Worm (Caenorhabditis elegans): ENCODE measurements around the gene T25B2.4.
A peak's percentile ranks its signal among the peaks of the same experiment; 100 is the strongest.

The T25B2.4 gene

DNA sequence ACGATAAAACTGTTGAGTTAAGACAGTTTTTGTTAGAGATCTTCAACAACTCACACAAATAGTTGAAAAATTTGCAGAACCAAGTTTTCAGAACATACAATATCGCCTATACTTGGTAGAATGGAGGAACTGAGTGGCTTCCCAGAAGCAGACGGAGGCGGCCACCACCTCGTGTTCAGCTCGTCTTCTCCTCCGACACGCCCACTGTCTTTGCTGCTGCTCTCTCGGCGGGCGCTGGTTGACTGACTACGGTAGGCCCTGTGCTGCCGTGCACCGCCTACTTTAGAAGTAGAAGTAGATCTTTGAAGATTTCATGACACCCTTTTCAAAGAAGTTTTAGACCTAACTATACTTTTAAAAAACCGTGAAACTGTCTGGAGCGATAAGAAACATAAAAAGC is 16.0 kb upstream of the T25B2.4 start:
- TF ChIP-seq grh-1 (GFP tag; IDR thresholded peaks at IDR 0.05) (no peak), F16B12.6 (tag; optimal IDR thresholded peaks at IDR 0.05) (no peak), egl-13 (tag; optimal IDR thresholded peaks at IDR 0.05) (no peak), swsn-7 (tag; optimal IDR thresholded peaks at IDR 0.05) (no peak), elt-3 (tag; optimal IDR thresholded peaks at IDR 0.05) (no peak), jun-1 (tag; optimal IDR thresholded peaks at IDR 0.05) (no peak), tbx-2 (tag; optimal IDR thresholded peaks at IDR 0.05) (no peak), lin-35 (GFP tag; optimal IDR thresholded peaks at IDR 0.05) (no peak), nhr-76 (tag; optimal IDR thresholded peaks at IDR 0.05) (no peak), ceh-88 (GFP tag; IDR thresholded peaks at IDR 0.05) (no peak), ceh-90 (tag; optimal IDR thresholded peaks at IDR 0.05) (no peak), ets-5 (GFP tag; IDR thresholded peaks at IDR 0.05) (no peak)

DNA sequence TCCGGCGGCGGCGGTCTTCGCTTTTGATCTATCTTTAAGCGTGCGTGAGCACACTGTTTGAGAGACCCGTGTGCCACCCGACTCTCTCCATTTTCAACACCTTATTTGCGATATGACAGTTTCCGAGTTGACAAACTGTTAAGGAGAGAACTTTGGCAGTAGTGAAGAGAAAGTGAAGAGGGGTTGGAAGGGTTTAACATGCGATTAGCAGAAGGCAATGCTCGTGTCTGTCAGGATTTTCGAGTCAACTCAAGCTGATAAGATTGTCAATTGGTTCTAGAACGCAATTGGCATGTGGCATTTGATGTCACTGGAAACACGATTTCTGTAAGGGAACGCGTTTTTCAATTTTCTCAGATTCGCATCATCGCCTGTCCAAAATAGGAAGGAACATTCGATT is 10.7 kb upstream of the T25B2.4 start:
- TF ChIP-seq ceh-63 (GFP tag; optimal IDR thresholded peaks at IDR 0.05), result no peak
- TF ChIP-seq C34B4.2 (tag; optimal IDR thresholded peaks at IDR 0.05), result no peak
- TF ChIP-seq irx-1 (tag; optimal IDR thresholded peaks at IDR 0.05), result no peak
- TF ChIP-seq nhr-19 (GFP tag; conservative IDR thresholded peaks at IDR 0.05), result no peak
- TF ChIP-seq jun-1 (tag; optimal IDR thresholded peaks at IDR 0.05), result no peak
- TF ChIP-seq C04F5.9 (tag; optimal IDR thresholded peaks at IDR 0.05), result no peak
- no peak for TF ChIP-seq nhr-76 (tag; optimal IDR thresholded peaks at IDR 0.05)
- no peak for TF ChIP-seq pax-3 (tag; optimal IDR thresholded peaks at IDR 0.05)
- TF ChIP-seq pag-3 (tag; optimal IDR thresholded peaks at IDR 0.05; ENCODE audit: borderline replicate concordance, insufficient read depth), result no peak
- no peak for TF ChIP-seq tbx-2 (tag; optimal IDR thresholded peaks at IDR 0.05)
- no peak for TF ChIP-seq elt-3 (tag; optimal IDR thresholded peaks at IDR 0.05)
- TF ChIP-seq ceh-88 (GFP tag; IDR thresholded peaks at IDR 0.05), result no peak
- TF ChIP-seq lir-3 (tag; optimal IDR thresholded peaks at IDR 0.05; ENCODE audit: poor library complexity), result no peak
- no peak for TF ChIP-seq mep-1 (tag; optimal IDR thresholded peaks at IDR 0.05)
- TF ChIP-seq nhr-85 (tag), result no peak
- no peak for TF ChIP-seq unc-30 (tag; optimal IDR thresholded peaks at IDR 0.05)
- no peak for TF ChIP-seq unc-130 (tag; optimal IDR thresholded peaks at IDR 0.05)
- no peak for TF ChIP-seq unc-98 (GFP tag; IDR thresholded peaks at IDR 0.05)
- no peak for TF ChIP-seq elt-2 (tag; optimal IDR thresholded peaks at IDR 0.05)
- no peak for TF ChIP-seq nhr-12 (tag; optimal IDR thresholded peaks at IDR 0.05)

DNA sequence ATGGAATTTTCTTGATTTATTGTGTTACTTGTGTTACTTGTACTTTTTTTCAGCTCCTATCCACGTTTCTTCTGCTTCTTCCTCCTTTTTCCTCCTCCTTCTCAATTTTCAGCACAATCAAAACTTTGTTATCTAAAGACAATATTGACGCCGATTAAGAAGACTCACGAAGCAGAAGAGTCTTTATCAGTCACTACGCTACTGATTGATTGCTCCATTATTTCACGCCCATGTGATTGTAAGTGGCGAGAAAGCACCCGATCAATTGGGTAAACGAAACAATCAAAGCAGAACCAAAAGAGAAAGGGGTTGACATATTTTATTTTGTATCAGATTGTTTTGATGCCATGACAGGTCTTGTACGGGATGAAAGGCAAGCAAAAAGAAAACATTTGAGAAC is 8.8 kb upstream of the T25B2.4 start, which contains the start of gene T25B2.2:
Gene T25B2.2, plus strand, starts transcription at position 392 of the 400 bp plus-strand sequence.
- TF ChIP-seq F16B12.6 (tag; optimal IDR thresholded peaks at IDR 0.05) (no peak), jun-1 (tag; optimal IDR thresholded peaks at IDR 0.05) (peak; percentile 21), elt-2 (tag; optimal IDR thresholded peaks at IDR 0.05) (peak; percentile 92), lin-35 (GFP tag; optimal IDR thresholded peaks at IDR 0.05) (peak in 1 of 2 experiments; percentile 40)

DNA sequence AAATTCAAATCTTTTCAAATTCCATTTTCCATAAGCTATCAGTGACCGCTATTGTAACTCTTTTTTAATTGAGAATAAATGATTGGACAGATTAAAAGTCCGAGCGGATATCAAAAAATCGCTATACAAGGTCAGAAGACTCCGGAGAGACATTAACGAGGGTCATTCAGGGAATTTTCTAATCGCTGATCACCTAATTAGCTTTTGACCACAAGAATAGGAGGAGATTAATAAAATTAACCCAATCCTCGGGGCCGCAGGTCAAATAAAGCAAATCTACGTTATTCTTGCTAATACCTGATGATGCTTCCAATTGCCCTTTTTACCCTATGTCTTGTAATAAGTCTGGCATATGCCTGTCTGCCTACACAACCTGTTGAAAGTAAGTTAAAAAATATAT is 4.4 kb upstream of the T25B2.4 start, which contains the start of gene T25B2.1:
Gene T25B2.1, plus strand, starts transcription at position 301 of the 400 bp plus-strand sequence.
- TF ChIP-seq jun-1 (tag; optimal IDR thresholded peaks at IDR 0.05), result no peak
- TF ChIP-seq snu-23 (GFP tag; optimal IDR thresholded peaks at IDR 0.05), result no peak
- no peak for TF ChIP-seq nhr-76 (tag; optimal IDR thresholded peaks at IDR 0.05)
- TF ChIP-seq xbp-1 (tag; optimal IDR thresholded peaks at IDR 0.05), result no peak
- no peak for TF ChIP-seq nhr-77 (tag; optimal IDR thresholded peaks at IDR 0.05)
- no peak for TF ChIP-seq ceh-90 (tag; optimal IDR thresholded peaks at IDR 0.05)
- no peak for TF ChIP-seq lin-13 (GFP tag; optimal IDR thresholded peaks at IDR 0.05)
- no peak for TF ChIP-seq pag-3 (tag; optimal IDR thresholded peaks at IDR 0.05; ENCODE audit: borderline replicate concordance, insufficient read depth)
- TF ChIP-seq F16B12.6 (tag; optimal IDR thresholded peaks at IDR 0.05), result no peak
- no peak for TF ChIP-seq hpl-2 (GFP tag; optimal IDR thresholded peaks at IDR 0.05)
- TF ChIP-seq ceh-8 (GFP tag; optimal IDR thresholded peaks at IDR 0.05), result no peak

DNA sequence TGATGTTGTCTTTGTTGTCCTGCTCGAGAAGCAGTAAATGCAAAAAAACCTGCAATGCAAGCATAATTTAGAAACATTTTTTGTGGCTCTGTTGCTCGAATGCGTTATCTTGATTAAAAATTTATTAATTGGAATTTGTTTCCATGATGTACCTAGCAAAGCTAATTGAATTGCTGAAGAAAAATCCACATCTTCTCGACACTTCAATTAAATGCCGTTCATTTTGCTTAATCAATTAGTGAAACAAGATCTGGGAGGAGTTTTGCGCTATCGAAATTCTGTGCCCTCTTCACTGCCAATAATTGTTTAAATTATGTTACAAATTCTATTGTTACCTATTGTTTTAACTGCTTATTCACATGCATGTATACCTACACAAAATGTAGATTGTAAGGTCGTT is 2.2 kb upstream of the T25B2.4 start, which contains the start of gene T25B2.3:
Gene T25B2.3, plus strand, starts transcription at position 301 of the 400 bp plus-strand sequence.
- TF ChIP-seq C16A3.4 (tag; optimal IDR thresholded peaks at IDR 0.05) (no peak), ceh-90 (tag; optimal IDR thresholded peaks at IDR 0.05) (no peak), ceh-82 (tag; optimal IDR thresholded peaks at IDR 0.05) (no peak), aha-1 (tag; optimal IDR thresholded peaks at IDR 0.05) (no peak), lin-13 (GFP tag; optimal IDR thresholded peaks at IDR 0.05) (no peak)

Measured in whole organism, L1 larva.